Worm (Caenorhabditis elegans): ENCODE measurements around the gene gst-5.

DNA sequence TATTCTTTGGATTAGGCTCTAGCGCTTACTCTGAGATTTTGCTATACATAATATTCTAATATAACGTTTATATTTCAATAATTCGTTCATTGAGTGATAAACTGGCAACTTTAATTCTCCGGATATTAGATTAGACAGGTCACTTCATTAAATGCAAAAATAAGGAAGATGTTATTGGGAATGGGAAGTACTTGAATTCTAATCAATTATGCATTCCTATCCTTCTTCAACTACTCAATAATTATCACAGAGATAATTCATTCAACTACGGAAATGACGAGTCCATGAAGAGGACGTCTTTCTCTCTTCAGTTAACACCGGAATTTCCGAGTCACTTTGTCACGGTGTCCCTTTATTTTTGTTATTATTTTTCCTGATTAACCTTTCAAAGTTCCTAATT is 20.5 kb downstream of the gst-5 start:
- TF ChIP-seq nhr-76 (tag; optimal IDR thresholded peaks at IDR 0.05) (no peak), zag-1 (tag; optimal IDR thresholded peaks at IDR 0.05) (no peak), cey-2 (tag; optimal IDR thresholded peaks at IDR 0.05; ENCODE audit: borderline replicate concordance, insufficient read depth) (no peak), lsy-2 (tag; optimal IDR thresholded peaks at IDR 0.05) (no peak), ceh-82 (tag; optimal IDR thresholded peaks at IDR 0.05) (no peak), hlh-30 (tag; optimal IDR thresholded peaks at IDR 0.05; ENCODE audit: insufficient read depth) (no peak), nhr-25 (tag; optimal IDR thresholded peaks at IDR 0.05; ENCODE audit: borderline replicate concordance, insufficient read depth) (no peak)
